Worm (Caenorhabditis elegans) whole organism, L4 larva: ENCODE measurements around the gene Y54E2A.8.

ENCODE experiments used
- D1046.2 ChIP-seq: fragments of 200-800 bp; sonication (Bioruptor generic); IDR thresholded peaks from 2 replicates; pipeline ENCODE4 v1.3.6; 2022; ENCODE audit warnings: missing genetic modification characterization, missing compliant biosample characterization
- ama-1 ChIP-seq: fragments of 150-350 bp; optimal IDR thresholded peaks from 2 replicates; lab custom pipeline; 2014; ENCODE audit warnings: inconsistent platforms, mixed read lengths
- daf-12 ChIP-seq: fragments of 150-350 bp; optimal IDR thresholded peaks from 2 replicates; lab custom pipeline; 2014; ENCODE audit warnings: missing biosample characterization, missing genetic modification reagents, missing genetic modification characterization
- mxl-2 ChIP-seq: fragments of 200-800 bp; sonication (Bioruptor generic); conservative IDR thresholded peaks from 2 replicates; pipeline ENCODE4 v1.3.6; 2022; ENCODE audit warnings: missing genetic modification reagents, missing genetic modification characterization, missing compliant biosample characterization
- nhr-11 ChIP-seq: fragments of 150-350 bp; optimal IDR thresholded peaks from 2 replicates; lab custom pipeline; 2014; ENCODE audit warnings: missing biosample characterization, missing genetic modification characterization
- nhr-25 ChIP-seq: sonication (generic microtip); optimal IDR thresholded peaks from 2 replicates; lab custom pipeline; 2017; ENCODE audit warnings: missing genetic modification characterization, mild to moderate bottlenecking, missing compliant biosample characterization, antibody characterized with exemption, moderate library complexity, borderline replicate concordance; ENCODE audit not compliant: insufficient read depth
- nhr-28 ChIP-seq: fragments of 150-350 bp; optimal IDR thresholded peaks from 2 replicates; lab custom pipeline; 2014; ENCODE audit warnings: missing biosample characterization, missing genetic modification characterization
- unc-130 ChIP-seq: sonication (generic microtip); optimal IDR thresholded peaks from 2 replicates; lab custom pipeline; 2016; ENCODE audit warnings: missing genetic modification reagents, missing genetic modification characterization, missing compliant biosample characterization
- zip-11 ChIP-seq: fragments of 200-800 bp; sonication (Bioruptor generic); IDR thresholded peaks from 2 replicates; pipeline ENCODE4 v1.3.6; 2022; ENCODE audit warnings: missing genetic modification characterization, missing compliant biosample characterization

DNA sequence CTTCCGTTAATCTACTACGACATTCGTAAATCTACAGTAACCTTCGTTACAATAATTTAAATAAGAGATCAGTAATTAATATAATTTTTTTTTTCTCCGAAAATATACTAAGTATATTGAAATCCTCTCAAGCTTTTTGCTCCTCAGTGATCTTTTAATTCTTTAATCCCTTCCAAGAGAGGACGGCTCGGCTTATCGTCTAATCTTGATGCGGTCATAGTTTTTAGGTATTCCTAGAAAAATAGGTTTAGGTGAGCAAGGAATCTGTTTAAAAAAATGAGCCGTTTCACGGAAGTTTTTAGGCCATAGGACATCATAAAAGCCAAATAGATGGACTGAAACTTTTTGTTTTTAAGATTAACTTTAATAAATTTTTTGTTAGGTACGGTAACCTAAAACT, 53.9 kb downstream of the Y54E2A.8 start:
- TF ChIP-seq zip-11 (GFP tag; lab: Robert Waterston, UW), result no peak
- TF ChIP-seq ama-1 (lab: Kevin White, UChicago), result no peak
- TF ChIP-seq mxl-2, result no peak
- no peak for TF ChIP-seq nhr-25 (tag; lab: Kevin White, UChicago)
- TF ChIP-seq D1046.2 (GFP tag; lab: Robert Waterston, UW), result no peak
- TF ChIP-seq nhr-11 (tag; lab: Kevin White, UChicago), result no peak
- no peak for TF ChIP-seq nhr-28 (tag; lab: Kevin White, UChicago)
- no peak for TF ChIP-seq unc-130 (GFP tag; lab: Kevin White, UChicago)
- TF ChIP-seq daf-12 (tag; lab: Kevin White, UChicago), result no peak
